Worm (Caenorhabditis elegans): ENCODE measurements around the gene pdtf-1.
A peak's percentile ranks its signal among the peaks of the same experiment; 100 is the strongest.

The pdtf-1 gene

DNA sequence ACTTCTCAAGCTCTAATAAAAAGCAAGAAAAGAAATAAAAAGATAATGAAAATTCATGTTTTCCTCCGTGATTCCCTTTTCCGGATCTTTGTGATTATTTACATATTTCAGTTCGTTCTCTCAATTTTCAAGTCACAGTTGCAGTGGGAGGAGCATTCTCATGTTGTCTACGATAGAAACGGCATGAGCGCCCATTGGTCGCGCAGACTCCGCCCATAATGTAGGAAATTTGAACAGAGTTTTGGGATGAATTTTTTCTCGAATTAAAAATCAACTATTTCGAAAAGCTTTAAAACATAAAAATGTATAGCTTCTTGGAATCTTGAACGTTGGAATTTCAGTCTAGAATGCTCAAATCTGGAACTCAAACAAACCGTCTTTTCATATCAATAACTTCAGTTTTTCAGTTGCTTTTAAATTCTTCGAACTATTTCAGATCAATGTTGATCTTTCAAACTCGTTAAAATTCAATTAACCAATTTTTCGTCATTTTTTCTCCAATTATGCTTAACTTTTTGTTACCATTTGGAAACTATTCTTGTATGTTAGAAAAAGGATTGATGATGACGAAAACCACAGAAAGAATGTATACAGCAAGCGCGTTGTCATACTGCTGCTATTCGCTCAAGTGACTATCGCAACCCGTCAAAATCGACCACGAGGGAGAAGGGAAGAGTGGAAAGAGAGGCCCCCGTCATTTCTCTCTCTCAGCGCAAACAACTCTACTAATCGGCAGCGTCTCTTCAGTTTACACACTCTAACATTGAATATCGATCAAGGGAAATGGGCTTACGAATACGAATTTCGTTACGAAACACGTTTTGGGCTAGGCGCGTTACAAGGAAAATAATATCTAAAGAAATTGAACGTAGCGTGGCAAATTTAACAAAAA is 1.0 kb upstream of the pdtf-1 start (continued):
- TF ChIP-seq tra-1 (GFP tag; IDR thresholded peaks at IDR 0.05) (peak; percentile 34; the same call in 1 of the 2 replicates), Y75B8A.6 (GFP tag; IDR thresholded peaks at IDR 0.05) (0 out of 2 replicates have a peak, but pooled peaks have one; percentile 17), nhr-41 (GFP tag; IDR thresholded peaks at IDR 0.05) (0 out of 2 replicates have a peak, but pooled peaks have one; percentile 11), madf-9 (GFP tag; conservative IDR thresholded peaks at IDR 0.05) (peak; percentile 29; the same call in 1 of the 2 replicates), T26A8.4 (GFP tag; IDR thresholded peaks at IDR 0.05) (no peak), lsy-2 (tag; optimal IDR thresholded peaks at IDR 0.05) (peak; percentile 62 to 89), mxl-3 (GFP tag; optimal IDR thresholded peaks at IDR 0.05) (peak; percentile 93), nhr-237 (tag; optimal IDR thresholded peaks at IDR 0.05) (no peak), set-16 (GFP tag; IDR thresholded peaks at IDR 0.05) (peak; percentile 31; the same call in 1 of the 2 replicates), ceh-32 (tag; optimal IDR thresholded peaks at IDR 0.05; ENCODE audit: poor library complexity) (no peak), pha-4 (GFP tag; IDR thresholded peaks at IDR 0.05) (peak; percentile 60), pha-4 (tag; optimal IDR thresholded peaks at IDR 0.05) (peak; percentile 10), F49E8.2 (tag; optimal IDR thresholded peaks at IDR 0.05; ENCODE audit: borderline replicate concordance) (no peak), attf-4 (tag; optimal IDR thresholded peaks at IDR 0.05) (no peak), zip-2 (tag; optimal IDR thresholded peaks at IDR 0.05) (no peak), mdt-29 (GFP tag; IDR thresholded peaks at IDR 0.05) (peak; percentile 9), lin-29 (GFP tag; IDR thresholded peaks at IDR 0.05) (no peak), dve-1 (tag; optimal IDR thresholded peaks at IDR 0.05; ENCODE audit: insufficient read depth) (peak; percentile 61), nhr-76 (tag; optimal IDR thresholded peaks at IDR 0.05) (no peak), zag-1 (tag; optimal IDR thresholded peaks at IDR 0.05) (no peak), dmd-8 (GFP tag; IDR thresholded peaks at IDR 0.05) (peak; percentile 73), lin-13 (GFP tag; optimal IDR thresholded peaks at IDR 0.05) (peak; percentile 55), D1046.2 (GFP tag; IDR thresholded peaks at IDR 0.05) (peak; percentile 71; the same call in 1 of the 2 replicates)

DNA sequence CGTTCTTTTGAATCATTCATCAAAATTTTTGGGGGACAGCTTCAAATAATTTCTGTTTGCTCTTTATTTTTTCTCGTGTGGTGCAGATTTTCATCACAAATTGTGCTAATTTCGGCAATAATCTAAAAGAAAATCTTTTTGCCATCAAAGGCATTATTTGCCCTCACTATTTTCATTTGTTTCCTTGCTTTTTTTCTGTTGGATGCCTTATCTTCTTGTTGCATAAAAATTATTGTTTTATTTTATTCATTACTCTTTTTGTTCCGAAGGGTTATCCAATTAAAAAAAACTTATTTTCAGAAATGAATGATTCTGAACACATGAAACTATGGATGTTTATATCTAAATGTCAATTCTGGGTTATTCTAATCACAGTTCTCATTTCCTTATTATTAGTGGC is 14.1 kb downstream of the pdtf-1 start, which contains the start of gene T01B11.1:
Gene T01B11.1, plus strand, starts transcription at position 301 of the 400 bp plus-strand sequence.
- TF ChIP-seq jun-1 (tag; optimal IDR thresholded peaks at IDR 0.05) (no peak), Y48G9A.11 (GFP tag; IDR thresholded peaks at IDR 0.05) (no peak), daf-8 (GFP tag; IDR thresholded peaks at IDR 0.05) (no peak), mdt-29 (GFP tag; IDR thresholded peaks at IDR 0.05) (no peak), egl-27 (tag; optimal IDR thresholded peaks at IDR 0.05) (no peak), ztf-11 (tag; optimal IDR thresholded peaks at IDR 0.05) (no peak)

DNA sequence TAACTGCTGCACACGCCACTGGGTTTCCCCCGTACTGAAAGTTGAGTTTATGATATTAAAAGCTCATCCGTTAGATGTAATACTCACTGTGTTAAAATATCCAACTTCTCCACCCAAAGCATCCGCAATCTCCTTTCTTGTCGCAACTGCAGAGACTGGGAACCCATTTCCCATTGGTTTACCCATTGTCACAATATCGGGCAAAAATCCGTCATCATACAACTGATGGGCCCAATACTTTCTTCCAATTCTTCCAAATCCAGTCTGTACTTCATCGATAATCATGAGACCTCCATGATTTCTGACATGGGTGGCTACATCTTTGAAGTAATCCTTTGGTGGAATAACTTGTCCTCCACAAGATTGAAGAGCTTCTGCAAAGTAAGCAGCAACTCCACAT is 17.0 kb downstream of the pdtf-1 start:
- TF ChIP-seq T26A8.4 (GFP tag; IDR thresholded peaks at IDR 0.05) (no peak), aha-1 (tag) (peak; percentile 98)

DNA sequence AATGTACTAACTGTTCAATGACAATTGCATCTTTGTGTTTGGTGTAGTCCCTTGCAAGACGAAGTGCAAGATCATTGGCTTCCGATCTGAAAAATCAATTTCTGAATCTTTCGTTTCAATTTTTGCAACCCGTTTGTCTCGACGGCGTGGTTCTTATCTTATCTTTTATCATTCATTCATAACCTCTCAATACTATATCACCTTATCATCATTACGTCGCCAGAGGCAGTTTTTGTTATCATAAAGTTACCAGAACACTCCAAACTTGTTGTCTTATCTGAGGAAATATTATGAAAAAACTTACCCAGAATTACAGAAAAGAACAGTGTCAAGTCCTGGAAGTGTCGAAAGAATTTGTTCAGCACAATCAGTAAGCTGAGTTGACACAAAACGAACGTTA is 17.7 kb downstream of the pdtf-1 start:
- TF ChIP-seq dmd-6 (GFP tag; IDR thresholded peaks at IDR 0.05) (peak; percentile 60), hif-1 (tag; optimal IDR thresholded peaks at IDR 0.05) (no peak), mxl-3 (GFP tag; optimal IDR thresholded peaks at IDR 0.05) (peak; percentile 78), nhr-28 (tag; optimal IDR thresholded peaks at IDR 0.05) (peak; percentile 79), pqm-1 (tag; optimal IDR thresholded peaks at IDR 0.05) (peak; percentile 96), dve-1 (tag; optimal IDR thresholded peaks at IDR 0.05; ENCODE audit: insufficient read depth) (peak; percentile 81), lsy-2 (tag; optimal IDR thresholded peaks at IDR 0.05) (peak in 1 of 2 experiments; percentile 22), mdl-1 (tag; optimal IDR thresholded peaks at IDR 0.05) (peak in 1 of 2 experiments; percentile 23), hlh-11 (tag; optimal IDR thresholded peaks at IDR 0.05) (peak; percentile 59), nhr-77 (tag; optimal IDR thresholded peaks at IDR 0.05) (peak; percentile 8), zfp-2 (tag; optimal IDR thresholded peaks at IDR 0.05) (no peak), mxl-2 (GFP tag; conservative IDR thresholded peaks at IDR 0.05) (no peak), daf-16 (GFP tag; optimal IDR thresholded peaks at IDR 0.05) (no peak), daf-16 (tag; optimal IDR thresholded peaks at IDR 0.05) (peak; percentile 62), aha-1 (tag) (no peak)

Measured in whole organism, L4 larva.